Fruit fly (Drosophila melanogaster) whole organism, prepupa: ENCODE data around the gene CkIIbeta.

Source experiments
- CG3919 ChIP-seq: fragments of 200-800 bp; sonication (Bioruptor generic); optimal IDR thresholded peaks from 3 replicates; lab custom pipeline; 2016; ENCODE audit warnings: missing biosample characterization, missing genetic modification characterization
- CG8319 ChIP-seq: fragments of 200-800 bp; sonication (Bioruptor generic); optimal IDR thresholded peaks from 3 replicates; lab custom pipeline; 2016; ENCODE audit warnings: missing biosample characterization, missing genetic modification characterization
- CG9139 ChIP-seq: fragments of 200-800 bp; sonication (Bioruptor generic); optimal IDR thresholded peaks from 3 replicates; lab custom pipeline; 2017; ENCODE audit warnings: missing biosample characterization, mild to moderate bottlenecking, missing genetic modification characterization
- Eip75B ChIP-seq: fragments of 200-800 bp; sonication (Bioruptor generic); optimal IDR thresholded peaks from 3 replicates; lab custom pipeline; 2016; ENCODE audit warnings: missing biosample characterization, missing genetic modification characterization
- Ets96B ChIP-seq: fragments of 200-800 bp; optimal IDR thresholded peaks from 2 replicates; lab custom pipeline; 2019; ENCODE audit warnings: missing biosample characterization, mild to moderate bottlenecking, missing genetic modification characterization, moderate library complexity
- Hr38 ChIP-seq: sonication (Bioruptor generic); optimal IDR thresholded peaks from 2 replicates; lab custom pipeline; 2016; ENCODE audit warnings: missing biosample characterization, missing genetic modification characterization
- Lpt ChIP-seq: fragments of 200-800 bp; sonication (Bioruptor generic); optimal IDR thresholded peaks from 3 replicates; lab custom pipeline; 2016; ENCODE audit warnings: missing biosample characterization, missing genetic modification characterization
- OdsH ChIP-seq: fragments of 200-800 bp; sonication (Bioruptor generic); optimal IDR thresholded peaks from 3 replicates; lab custom pipeline; 2016; ENCODE audit warnings: missing biosample characterization, missing genetic modification characterization
- achi ChIP-seq: fragments of 200-800 bp; sonication (Bioruptor generic); optimal IDR thresholded peaks from 3 replicates; lab custom pipeline; 2016; ENCODE audit warnings: missing biosample characterization, missing genetic modification characterization
- net ChIP-seq: fragments of 200-800 bp; sonication (Bioruptor generic); optimal IDR thresholded peaks from 3 replicates; lab custom pipeline; 2016; ENCODE audit warnings: missing biosample characterization, missing genetic modification characterization

- TF ChIP-seq Ets96B (tag; lab: Kevin White, UChicago) = no peak
- no peak for TF ChIP-seq Lpt (GFP tag; lab: Kevin White, UChicago)
- TF ChIP-seq Hr38 = no peak
- TF ChIP-seq CG3919 (GFP tag; lab: Kevin White, UChicago) = no peak
- TF ChIP-seq achi (GFP tag; lab: Kevin White, UChicago) = no peak
- no peak for TF ChIP-seq Eip75B (GFP tag; lab: Kevin White, UChicago)
- TF ChIP-seq OdsH (GFP tag; lab: Kevin White, UChicago) = no peak
- no peak for TF ChIP-seq net (GFP tag; lab: Kevin White, UChicago)
- no peak for TF ChIP-seq CG8319 (GFP tag; lab: Kevin White, UChicago)
- TF ChIP-seq CG9139 = no peak
These were observed 27.7 kb upstream of the CkIIbeta start, which contains the start of gene CG9360 for dm6 chrX:11764540-11765136.
